Worm (Caenorhabditis elegans) whole organism, L4 larva: Measurements from ENCODE around the gene ncx-8.

Source experiments
- F26F4.8 ChIP-seq: fragments of 200-800 bp; sonication (Bioruptor generic); conservative IDR thresholded peaks from 2 replicates; pipeline ENCODE4 v1.3.6; 2022; ENCODE audit warnings: missing genetic modification characterization, missing compliant biosample characterization
- arid-1 ChIP-seq: fragments of 200-800 bp; sonication (Bioruptor generic); conservative IDR thresholded peaks from 2 replicates; pipeline ENCODE4 v1.3.6; 2022; ENCODE audit warnings: missing genetic modification reagents, missing genetic modification characterization, missing compliant biosample characterization
- ceh-20 ChIP-seq: fragments of 200-800 bp; sonication (Bioruptor generic); IDR thresholded peaks from 2 replicates; pipeline ENCODE4 v1.3.6; 2022; ENCODE audit warnings: missing genetic modification reagents, missing genetic modification characterization, missing compliant biosample characterization
- ceh-44 ChIP-seq: fragments of 200-800 bp; sonication (Bioruptor generic); IDR thresholded peaks from 2 replicates; pipeline ENCODE4 v1.3.6; 2022; ENCODE audit warnings: missing genetic modification reagents, missing genetic modification characterization, missing compliant biosample characterization
- ctbp-1 ChIP-seq: fragments of 200-800 bp; sonication (Bioruptor generic); IDR thresholded peaks from 2 replicates; pipeline ENCODE4 v1.3.6; 2022; ENCODE audit warnings: missing genetic modification reagents, missing genetic modification characterization, missing compliant biosample characterization
- hlh-11 ChIP-seq: fragments of 200-800 bp; sonication (Bioruptor generic); optimal IDR thresholded peaks from 2 replicates; lab custom pipeline; 2018; ENCODE audit warnings: mild to moderate bottlenecking, missing genetic modification characterization, missing compliant biosample characterization
- hlh-30 ChIP-seq: sonication (generic microtip); optimal IDR thresholded peaks from 2 replicates; lab custom pipeline; 2017; ENCODE audit warnings: antibody characterized with exemption, mild to moderate bottlenecking, missing genetic modification characterization, missing compliant biosample characterization; ENCODE audit not compliant: insufficient read depth
- jun-1 ChIP-seq: fragments of 150-350 bp; optimal IDR thresholded peaks from 2 replicates; lab custom pipeline; 2014; ENCODE audit warnings: missing biosample characterization, missing genetic modification reagents, missing genetic modification characterization
- lin-38 ChIP-seq: fragments of 200-800 bp; sonication (Bioruptor generic); IDR thresholded peaks from 2 replicates; pipeline ENCODE4 v1.3.6; 2022; ENCODE audit warnings: missing genetic modification reagents, missing genetic modification characterization, missing compliant biosample characterization
- lsy-2 ChIP-seq, 2 experiments: fragments of 150-350 bp in 1 of 2; sonication (generic microtip) in 1 of 2; optimal IDR thresholded peaks; 2 replicates each; lab custom pipeline; 2014 to 2017; ENCODE audit warnings: missing biosample characterization in 2 of 2, missing genetic modification characterization in 2 of 2
- madf-9 ChIP-seq: fragments of 200-800 bp; sonication (Bioruptor generic); conservative IDR thresholded peaks from 2 replicates; pipeline ENCODE4 v1.3.6; 2022; ENCODE audit warnings: missing genetic modification reagents, missing genetic modification characterization, missing compliant biosample characterization
- mes-2 ChIP-seq: sonication (generic microtip); optimal IDR thresholded peaks from 2 replicates; lab custom pipeline; 2016; ENCODE audit warnings: missing genotype, mild to moderate bottlenecking, missing genetic modification characterization, missing compliant biosample characterization; ENCODE audit not compliant: poor library complexity, severe bottlenecking
- nhr-102 ChIP-seq: sonication (generic microtip); optimal IDR thresholded peaks from 2 replicates; lab custom pipeline; 2016; ENCODE audit warnings: mild to moderate bottlenecking, missing genetic modification characterization, moderate library complexity, missing compliant biosample characterization
- nhr-28 ChIP-seq: fragments of 150-350 bp; optimal IDR thresholded peaks from 2 replicates; lab custom pipeline; 2014; ENCODE audit warnings: missing biosample characterization, missing genetic modification characterization
- php-3 ChIP-seq: fragments of 200-800 bp; sonication (Bioruptor generic); IDR thresholded peaks from 2 replicates; pipeline ENCODE4 v1.3.6; 2022; ENCODE audit warnings: missing genetic modification reagents, missing genetic modification characterization, missing compliant biosample characterization
- pqm-1 ChIP-seq: sonication (generic microtip); optimal IDR thresholded peaks from 2 replicates; lab custom pipeline; 2017; ENCODE audit warnings: missing biosample characterization, missing genetic modification characterization
- snpc-4 ChIP-seq: fragments of 150-350 bp; optimal IDR thresholded peaks from 2 replicates; lab custom pipeline; 2014; ENCODE audit warnings: missing biosample characterization, missing genetic modification characterization
- spr-1 ChIP-seq: sonication (generic microtip); optimal IDR thresholded peaks from 2 replicates; lab custom pipeline; 2016; ENCODE audit warnings: mild to moderate bottlenecking, missing genetic modification characterization, missing compliant biosample characterization
- unc-130 ChIP-seq: sonication (generic microtip); optimal IDR thresholded peaks from 2 replicates; lab custom pipeline; 2016; ENCODE audit warnings: missing genetic modification reagents, missing genetic modification characterization, missing compliant biosample characterization
- unc-62 ChIP-seq, 3 experiments: fragments of 150-350 bp in 1 of 3; sonication (generic microtip); optimal IDR thresholded peaks in 2 of 3; peaks in 1 of 3; 1 replicate in 1 of 3; 2 replicates in 2 of 3; lab custom pipeline; 2014 to 2017; ENCODE audit warnings: missing biosample characterization in 3 of 3, missing genetic modification characterization in 3 of 3, missing genetic modification reagents in 3 of 3, missing genotype in 1 of 3
- zfp-3 ChIP-seq: fragments of 200-800 bp; sonication (Bioruptor generic); conservative IDR thresholded peaks from 2 replicates; pipeline ENCODE4 v1.3.6; 2022; ENCODE audit warnings: missing genetic modification reagents, missing genetic modification characterization, missing compliant biosample characterization
- zip-2 ChIP-seq: fragments of 150-350 bp; optimal IDR thresholded peaks from 2 replicates; lab custom pipeline; 2014; ENCODE audit warnings: missing biosample characterization, missing genetic modification characterization

ncx-8 gene

ce11 chrV:4944219-4944618 lies 42.8 kb downstream of the ncx-8 start, which contains the start of gene str-211:
str-211 (minus strand) TSS chrV:4944319.
- no peak for TF ChIP-seq ceh-20 (GFP tag; lab: Robert Waterston, UW)
- TF ChIP-seq php-3 (GFP tag; lab: Robert Waterston, UW), result no peak
- TF ChIP-seq madf-9 (GFP tag; lab: Robert Waterston, UW), result no peak
- TF ChIP-seq spr-1, result no peak
- TF ChIP-seq ctbp-1 (GFP tag; lab: Robert Waterston, UW), result no peak

DNA sequence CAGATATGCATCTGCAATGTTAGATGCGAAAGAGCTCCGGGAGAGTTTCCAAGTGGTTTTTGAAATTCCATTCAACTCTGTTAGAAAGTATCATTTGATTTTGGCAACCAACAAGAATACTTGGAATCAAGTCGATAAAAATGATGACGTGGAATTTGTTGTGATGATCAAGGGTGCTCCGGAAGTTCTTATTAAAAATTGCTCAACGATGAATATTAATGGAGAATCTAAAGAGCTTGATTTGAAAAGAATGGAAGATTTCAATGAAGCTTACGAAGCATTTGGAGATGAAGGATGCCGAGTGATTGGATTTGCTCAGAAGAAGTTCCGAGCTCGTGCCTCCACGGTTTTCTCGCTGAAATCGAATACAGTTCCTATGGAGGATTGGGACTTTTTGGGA lies 49.7 kb downstream of the ncx-8 start:
- no peak for TF ChIP-seq lsy-2 (tag; optimal IDR thresholded peaks at IDR 0.05; lab: Kevin White, UChicago)
- TF ChIP-seq arid-1 (GFP tag; lab: Robert Waterston, UW), result no peak
- no peak for TF ChIP-seq lin-38
- no peak for TF ChIP-seq nhr-102
- peak in 1 of 2 experiments; percentile 95 for TF ChIP-seq unc-62 (GFP tag; optimal IDR thresholded peaks at IDR 0.05 in 1 of 2; lab: Kevin White, UChicago)
- TF ChIP-seq unc-62 (tag; optimal IDR thresholded peaks at IDR 0.05; lab: Kevin White, UChicago), result no peak
- TF ChIP-seq F26F4.8 (GFP tag; lab: Robert Waterston, UW), result no peak
- TF ChIP-seq snpc-4, result no peak

ce11 chrV:4935096-4935495 lies 51.9 kb downstream of the ncx-8 start:
- TF ChIP-seq ceh-44 (GFP tag; lab: Robert Waterston, UW) (no peak), pqm-1 (tag; lab: Kevin White, UChicago) (peak; percentile 68)

DNA sequence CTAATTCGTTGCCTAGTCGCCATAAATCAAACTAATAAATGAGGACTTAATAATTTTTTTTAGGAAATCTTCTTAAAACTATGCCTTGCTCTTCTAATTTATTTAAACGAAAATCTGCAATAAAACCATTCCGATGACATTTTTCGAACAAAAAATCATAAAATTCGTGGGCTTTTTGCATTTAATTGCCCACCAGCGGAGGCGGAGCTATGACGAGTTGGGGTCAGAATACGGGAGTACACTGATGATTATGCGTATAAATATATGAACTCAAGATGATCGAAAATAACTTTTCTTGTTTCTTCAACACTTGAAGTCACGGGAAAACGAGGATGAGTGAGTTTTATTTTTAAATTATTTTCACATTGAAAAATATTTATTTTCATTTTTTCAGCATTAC lies 52.6 kb downstream of the ncx-8 start, which contains the start of gene catp-2:
catp-2 (plus strand) TSS at position 301 of the 400 bp plus-strand sequence.
- no peak for TF ChIP-seq zfp-3
- TF ChIP-seq mes-2, result no peak
- TF ChIP-seq nhr-28 (tag; lab: Kevin White, UChicago), result no peak
- no peak for TF ChIP-seq unc-130 (GFP tag; lab: Kevin White, UChicago)
- no peak for TF ChIP-seq jun-1 (tag; lab: Kevin White, UChicago)
- TF ChIP-seq zip-2 (tag; lab: Kevin White, UChicago), result no peak
- TF ChIP-seq hlh-11 (tag; lab: Kevin White, UChicago), result no peak
- no peak for TF ChIP-seq hlh-30
